Fruit fly (Drosophila melanogaster) whole organism, prepupa: ENCODE results near the gene bam.
A peak's percentile ranks its signal among the peaks of the same experiment; 100 is the strongest.

Experiments used
- CG10631 ChIP-seq: fragments of 200-800 bp; sonication (Bioruptor generic); optimal IDR thresholded peaks from 2 replicates; lab custom pipeline; 2016; ENCODE audit warnings: missing biosample characterization, missing genetic modification characterization
- CG11294 ChIP-seq: fragments of 200-800 bp; sonication (Bioruptor generic); IDR thresholded peaks from 2 replicates; pipeline ENCODE4 v1.3.6; 2022; ENCODE audit warnings: missing biosample characterization, missing genetic modification characterization
- CG11762 ChIP-seq: fragments of 200-800 bp; sonication (Bioruptor generic); optimal IDR thresholded peaks from 3 replicates; lab custom pipeline; 2016; ENCODE audit warnings: missing biosample characterization, missing genetic modification characterization; ENCODE audit not compliant: insufficient read depth
- CG11902 ChIP-seq: fragments of 200-800 bp; sonication (Bioruptor generic); optimal IDR thresholded peaks from 3 replicates; lab custom pipeline; 2016; ENCODE audit warnings: missing biosample characterization, missing genetic modification characterization
- CG15336 ChIP-seq: fragments of 200-800 bp; sonication (Bioruptor generic); IDR thresholded peaks from 2 replicates; pipeline ENCODE4 v1.3.6; 2022; ENCODE audit warnings: missing biosample characterization, missing genetic modification characterization
- CG1621 ChIP-seq: fragments of 200-800 bp; sonication (Bioruptor generic); optimal IDR thresholded peaks from 3 replicates; lab custom pipeline; 2018; ENCODE audit warnings: missing biosample characterization, mild to moderate bottlenecking, missing genetic modification characterization
- CG16779 ChIP-seq: fragments of 200-800 bp; sonication (Bioruptor generic); optimal IDR thresholded peaks from 3 replicates; lab custom pipeline; 2017; ENCODE audit warnings: missing biosample characterization, mild to moderate bottlenecking, missing genetic modification characterization
- CG32006 ChIP-seq: fragments of 200-800 bp; sonication (Bioruptor generic); optimal IDR thresholded peaks from 3 replicates; lab custom pipeline; 2017; ENCODE audit warnings: missing biosample characterization, mild to moderate bottlenecking, missing genetic modification characterization
- CG34406 ChIP-seq: fragments of 200-800 bp; sonication (Bioruptor generic); optimal IDR thresholded peaks from 3 replicates; lab custom pipeline; 2016; ENCODE audit warnings: missing biosample characterization, missing genetic modification characterization
- CG3919 ChIP-seq: fragments of 200-800 bp; sonication (Bioruptor generic); optimal IDR thresholded peaks from 3 replicates; lab custom pipeline; 2016; ENCODE audit warnings: missing biosample characterization, missing genetic modification characterization
- CG6276 ChIP-seq: fragments of 200-800 bp; sonication (Bioruptor generic); optimal IDR thresholded peaks from 2 replicates; lab custom pipeline; 2017; ENCODE audit warnings: missing biosample characterization, mild to moderate bottlenecking, missing genetic modification characterization
- CG6792 ChIP-seq: fragments of 200-800 bp; sonication (Bioruptor generic); optimal IDR thresholded peaks from 3 replicates; lab custom pipeline; 2016; ENCODE audit warnings: missing biosample characterization, missing genetic modification characterization
- CG6854 ChIP-seq: fragments of 200-800 bp; sonication (Bioruptor generic); optimal IDR thresholded peaks from 2 replicates; lab custom pipeline; 2017; ENCODE audit warnings: missing biosample characterization, mild to moderate bottlenecking, missing genetic modification characterization
- CG7368 ChIP-seq: fragments of 200-800 bp; sonication (Bioruptor generic); optimal IDR thresholded peaks from 3 replicates; lab custom pipeline; 2016; ENCODE audit warnings: missing biosample characterization, missing genetic modification characterization
- CG8119 ChIP-seq: fragments of 200-800 bp; sonication (Bioruptor generic); IDR thresholded peaks from 3 replicates; pipeline ENCODE4 v1.3.6; 2022; ENCODE audit warnings: missing biosample characterization, missing genetic modification characterization
- Eip75B ChIP-seq: fragments of 200-800 bp; sonication (Bioruptor generic); optimal IDR thresholded peaks from 3 replicates; lab custom pipeline; 2016; ENCODE audit warnings: missing biosample characterization, missing genetic modification characterization
- Eip78C ChIP-seq: fragments of 200-800 bp; sonication (Bioruptor generic); peaks from one replicate; lab custom pipeline; 2016; ENCODE audit warnings: missing biosample characterization, missing genetic modification characterization
- Eip93F ChIP-seq: fragments of 200-800 bp; sonication (Bioruptor generic); optimal IDR thresholded peaks from 2 replicates; lab custom pipeline; 2016; ENCODE audit warnings: missing biosample characterization, mild to moderate bottlenecking, missing genetic modification characterization
- Ets21C ChIP-seq: fragments of 200-800 bp; sonication (Bioruptor generic); optimal IDR thresholded peaks from 3 replicates; lab custom pipeline; 2016; ENCODE audit warnings: missing biosample characterization, missing genetic modification characterization
- Ets96B ChIP-seq: fragments of 200-800 bp; optimal IDR thresholded peaks from 2 replicates; lab custom pipeline; 2019; ENCODE audit warnings: missing biosample characterization, mild to moderate bottlenecking, missing genetic modification characterization, moderate library complexity
- Hr38 ChIP-seq: sonication (Bioruptor generic); optimal IDR thresholded peaks from 2 replicates; lab custom pipeline; 2016; ENCODE audit warnings: missing biosample characterization, missing genetic modification characterization
- Hr39 ChIP-seq: fragments of 200-800 bp; sonication (Bioruptor generic); optimal IDR thresholded peaks from 2 replicates; lab custom pipeline; 2016; ENCODE audit warnings: missing biosample characterization, missing genetic modification characterization
- Hr4 ChIP-seq: fragments of 200-800 bp; sonication (Bioruptor generic); optimal IDR thresholded peaks from 3 replicates; lab custom pipeline; 2016; ENCODE audit warnings: missing biosample characterization, missing genetic modification characterization
- Lpt ChIP-seq: fragments of 200-800 bp; sonication (Bioruptor generic); optimal IDR thresholded peaks from 3 replicates; lab custom pipeline; 2016; ENCODE audit warnings: missing biosample characterization, missing genetic modification characterization
- Met ChIP-seq: fragments of 200-800 bp; sonication (Bioruptor generic); optimal IDR thresholded peaks from 3 replicates; lab custom pipeline; 2016; ENCODE audit warnings: missing biosample characterization, missing genetic modification characterization
- OdsH ChIP-seq: fragments of 200-800 bp; sonication (Bioruptor generic); optimal IDR thresholded peaks from 3 replicates; lab custom pipeline; 2016; ENCODE audit warnings: missing biosample characterization, missing genetic modification characterization
- Smox ChIP-seq: fragments of 200-800 bp; sonication (Bioruptor generic); optimal IDR thresholded peaks from 3 replicates; lab custom pipeline; 2016; ENCODE audit warnings: missing biosample characterization, missing genetic modification characterization
- Sox102F ChIP-seq: fragments of 200-800 bp; sonication (Bioruptor generic); optimal IDR thresholded peaks from 2 replicates; lab custom pipeline; 2016; ENCODE audit warnings: missing biosample characterization, mild to moderate bottlenecking, missing genetic modification characterization
- Sox14 ChIP-seq: fragments of 200-800 bp; sonication (Bioruptor generic); optimal IDR thresholded peaks from 3 replicates; lab custom pipeline; 2016; ENCODE audit warnings: missing biosample characterization, missing genetic modification characterization
- achi ChIP-seq: fragments of 200-800 bp; sonication (Bioruptor generic); optimal IDR thresholded peaks from 3 replicates; lab custom pipeline; 2016; ENCODE audit warnings: missing biosample characterization, missing genetic modification characterization
- acj6 ChIP-seq: fragments of 200-800 bp; sonication (Bioruptor generic); optimal IDR thresholded peaks from 3 replicates; lab custom pipeline; 2016; ENCODE audit warnings: missing biosample characterization, missing genetic modification characterization
- dac ChIP-seq: fragments of 200-800 bp; sonication (Bioruptor generic); optimal IDR thresholded peaks from 2 replicates; lab custom pipeline; 2017; ENCODE audit warnings: missing biosample characterization, mild to moderate bottlenecking, missing genetic modification characterization
- dsx ChIP-seq: fragments of 200-800 bp; optimal IDR thresholded peaks from 3 replicates; lab custom pipeline; 2019; ENCODE audit warnings: missing biosample characterization, mild to moderate bottlenecking, missing genetic modification characterization, moderate library complexity; ENCODE audit not compliant: poor library complexity, severe bottlenecking
- eg ChIP-seq: fragments of 200-800 bp; sonication (Bioruptor generic); IDR thresholded peaks from 3 replicates; pipeline ENCODE4 v1.3.6; 2022; ENCODE audit warnings: missing biosample characterization, missing genetic modification characterization
- esn ChIP-seq: fragments of 200-800 bp; sonication (Bioruptor generic); optimal IDR thresholded peaks from 2 replicates; lab custom pipeline; 2016; ENCODE audit warnings: missing biosample characterization, mild to moderate bottlenecking, missing genetic modification characterization, moderate library complexity
- fd59A ChIP-seq: fragments of 200-800 bp; sonication (Bioruptor generic); optimal IDR thresholded peaks from 2 replicates; lab custom pipeline; 2017; ENCODE audit warnings: missing biosample characterization, mild to moderate bottlenecking, missing genetic modification characterization, missing genetic modification reagents
- fkh ChIP-seq: fragments of 200-800 bp; sonication (Bioruptor generic); optimal IDR thresholded peaks from 3 replicates; lab custom pipeline; 2017; ENCODE audit warnings: missing biosample characterization, mild to moderate bottlenecking, missing genetic modification characterization, moderate library complexity
- lz ChIP-seq: fragments of 200-800 bp; sonication (Bioruptor generic); optimal IDR thresholded peaks from 3 replicates; lab custom pipeline; 2016; ENCODE audit warnings: missing biosample characterization, missing genetic modification characterization
- net ChIP-seq: fragments of 200-800 bp; sonication (Bioruptor generic); optimal IDR thresholded peaks from 3 replicates; lab custom pipeline; 2016; ENCODE audit warnings: missing biosample characterization, missing genetic modification characterization
- pdm3 ChIP-seq: fragments of 200-800 bp; sonication (Bioruptor generic); optimal IDR thresholded peaks from 3 replicates; lab custom pipeline; 2016; ENCODE audit warnings: missing biosample characterization, missing genetic modification characterization
- ss ChIP-seq, 2 experiments: fragments of 200-800 bp; sonication (Bioruptor generic); optimal IDR thresholded peaks; 2 replicates in 1 of 2; 3 replicates in 1 of 2; lab custom pipeline; 2017 to 2018; ENCODE audit warnings: mild to moderate bottlenecking in 2 of 2, missing biosample characterization in 2 of 2, missing genetic modification characterization in 2 of 2, moderate library complexity in 1 of 2
- svp ChIP-seq: fragments of 200-800 bp; sonication (Bioruptor generic); peaks from one replicate; lab custom pipeline; 2016; ENCODE audit warnings: missing biosample characterization, missing genetic modification characterization
- topi ChIP-seq: fragments of 200-800 bp; sonication (Bioruptor generic); optimal IDR thresholded peaks from 3 replicates; lab custom pipeline; 2016; ENCODE audit warnings: missing biosample characterization, missing genetic modification characterization
- vri ChIP-seq: fragments of 200-800 bp; sonication (Bioruptor generic); optimal IDR thresholded peaks from 3 replicates; lab custom pipeline; 2016; ENCODE audit warnings: missing biosample characterization, mild to moderate bottlenecking, missing genetic modification characterization

Gene bam

DNA sequence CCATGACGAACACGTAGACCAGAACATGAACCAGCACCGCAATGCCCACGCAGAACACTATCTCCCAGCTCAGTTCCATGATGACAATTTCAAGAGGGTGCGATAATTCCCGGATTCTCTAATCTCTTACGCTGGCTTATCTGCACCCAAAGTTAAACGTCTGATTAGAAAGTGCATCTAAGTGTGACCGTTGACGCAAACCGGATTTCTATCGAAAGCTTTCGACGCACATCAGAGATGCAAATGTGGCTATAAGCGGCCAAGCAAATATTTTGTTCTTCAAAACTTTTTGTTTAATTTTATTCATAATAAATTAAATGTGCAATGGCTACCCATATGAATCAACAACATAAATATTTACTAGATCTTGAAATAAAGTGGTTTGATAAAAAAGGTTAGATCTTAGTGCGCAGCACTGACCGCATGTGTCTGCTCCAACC lies 17.4 kb upstream of the bam start, which contains the start of the genes Kdsr and CG11858 (continued):
- TF ChIP-seq Sox14 (GFP tag; lab: Kevin White, UChicago) (no peak), eg (peak; percentile 72; the same call in 2 of the 3 replicates), dac (GFP tag; lab: Kevin White, UChicago) (no peak), achi (peak; percentile 36), fkh (peak; percentile 76), Eip75B (no peak), pdm3 (GFP tag; lab: Kevin White, UChicago) (no peak), Lpt (GFP tag; lab: Kevin White, UChicago) (peak; percentile 6), ss (GFP tag; optimal IDR thresholded peaks at IDR 0.05; lab: Kevin White, UChicago) (no peak), OdsH (GFP tag; lab: Kevin White, UChicago) (no peak)
- TF ChIP-seq, all 60 proteins: peak for 20

DNA sequence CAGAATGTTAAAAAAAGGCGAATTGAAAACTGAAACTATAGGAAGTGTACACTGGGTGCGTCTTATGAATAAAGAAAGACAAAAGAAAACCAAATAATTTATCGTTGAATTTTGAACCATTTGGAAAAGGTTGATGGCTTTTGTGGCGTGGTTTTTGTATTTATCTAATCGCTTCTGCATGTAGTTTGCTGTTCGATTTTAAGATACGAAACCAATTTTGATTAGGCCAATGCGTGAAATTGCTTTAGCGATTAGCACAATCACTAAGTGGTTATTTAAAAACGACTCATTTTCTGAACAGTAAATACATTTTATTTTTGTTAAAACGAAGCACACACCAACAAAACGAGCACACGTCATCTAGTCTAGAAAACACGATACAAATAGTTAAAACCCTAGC lies 15.8 kb upstream of the bam start:
- TF ChIP-seq Hr39 (GFP tag; lab: Kevin White, UChicago) (no peak), Ets21C (GFP tag; lab: Kevin White, UChicago) (no peak), ss (GFP tag; optimal IDR thresholded peaks at IDR 0.05; lab: Kevin White, UChicago) (no peak), vri (no peak), achi (no peak), CG16779 (no peak), CG11294 (GFP tag; lab: Robert Waterston, UW) (no peak), CG1621 (tag; lab: Kevin White, UChicago) (no peak), CG15336 (GFP tag; lab: Robert Waterston, UW) (no peak), CG10631 (GFP tag; lab: Kevin White, UChicago) (no peak), CG11902 (GFP tag; lab: Kevin White, UChicago) (no peak)

DNA sequence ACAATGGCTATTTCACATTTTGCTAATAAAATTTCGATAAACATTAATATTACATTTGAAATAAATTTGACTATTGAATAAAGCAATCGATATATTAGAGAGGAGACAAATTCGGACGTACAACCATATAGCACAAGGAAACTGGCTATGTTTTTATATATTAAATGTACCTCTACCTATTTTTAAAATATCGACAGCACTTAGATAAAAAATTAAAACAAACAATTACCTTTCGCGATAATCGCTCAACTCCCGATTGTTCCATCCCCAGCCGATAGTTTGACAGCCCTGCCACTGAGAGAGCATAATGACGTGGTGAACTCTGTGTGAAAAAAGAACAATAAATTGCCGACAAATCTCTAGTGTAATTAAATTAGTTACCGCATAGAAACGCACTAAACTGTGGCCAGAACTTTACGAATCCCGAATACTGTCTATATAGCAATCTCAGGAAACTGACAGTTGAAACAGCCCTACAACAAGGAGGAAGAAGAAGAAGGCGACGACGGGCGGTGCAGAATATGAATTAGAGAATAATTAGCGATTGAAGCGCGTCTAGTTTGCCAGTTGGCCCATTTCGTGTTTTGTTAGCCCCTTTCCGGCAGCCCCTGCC lies 13.8 kb upstream of the bam start, which contains the start of gene CG11857:
CG11857 (plus strand) TSS at position 271 of the 613 bp plus-strand sequence.
- peak; percentile 97 for TF ChIP-seq CG11294 (GFP tag; lab: Robert Waterston, UW)
- peak; percentile 93 for TF ChIP-seq CG7368 (GFP tag; lab: Kevin White, UChicago)
- TF ChIP-seq svp (GFP tag; lab: Kevin White, UChicago), result peak; percentile 99
- TF ChIP-seq OdsH (GFP tag; lab: Kevin White, UChicago), result peak; percentile 97
- peak; percentile 91 for TF ChIP-seq dsx (GFP tag; lab: Kevin White, UChicago)
- peak; percentile 97 for TF ChIP-seq Hr4 (GFP tag; lab: Kevin White, UChicago)
- TF ChIP-seq CG11762 (GFP tag; lab: Kevin White, UChicago), result peak; percentile 90
- peak; percentile 98 for TF ChIP-seq lz (GFP tag; lab: Kevin White, UChicago)
- TF ChIP-seq CG32006 (GFP tag; lab: Kevin White, UChicago), result peak; percentile 96
- peak; percentile 97 for TF ChIP-seq acj6
- TF ChIP-seq CG10631 (GFP tag; lab: Kevin White, UChicago), result peak; percentile 98
- peak; percentile 98 for TF ChIP-seq eg
- peak; percentile 82 for TF ChIP-seq Hr38 (GFP tag; lab: Kevin White, UChicago)
- peak; percentile 97 for TF ChIP-seq achi
- TF ChIP-seq dac (GFP tag; lab: Kevin White, UChicago), result peak; percentile 94
- peak; percentile 89 for TF ChIP-seq Eip93F (GFP tag; lab: Kevin White, UChicago)
- TF ChIP-seq CG6276 (GFP tag; lab: Kevin White, UChicago), result no peak
- TF ChIP-seq net (GFP tag; lab: Kevin White, UChicago), result peak; percentile 94
- TF ChIP-seq esn (GFP tag; lab: Kevin White, UChicago), result peak; percentile 98
- peak; percentile 97 for TF ChIP-seq topi
- TF ChIP-seq Lpt (GFP tag; lab: Kevin White, UChicago), result peak; percentile 89
- TF ChIP-seq vri, result peak; percentile 94
- peak; percentile 97 for TF ChIP-seq pdm3 (GFP tag; lab: Kevin White, UChicago)
- peak; percentile 91 for TF ChIP-seq fd59A (GFP tag; lab: Kevin White, UChicago)
- peak; percentile 94 for TF ChIP-seq Ets96B (tag; lab: Kevin White, UChicago)
- peak; percentile 97 for TF ChIP-seq Sox14 (GFP tag; lab: Kevin White, UChicago)
- TF ChIP-seq Sox102F (GFP tag; lab: Kevin White, UChicago), result no peak
- TF ChIP-seq Eip78C (GFP tag; lab: Kevin White, UChicago), result peak; percentile 98
- TF ChIP-seq Met (GFP tag; lab: Kevin White, UChicago), result peak; percentile 97
- TF ChIP-seq ss (GFP tag; optimal IDR thresholded peaks at IDR 0.05; lab: Kevin White, UChicago), result peak in 1 of 2 experiments; percentile 91
- TF ChIP-seq Hr39 (GFP tag; lab: Kevin White, UChicago), result peak; percentile 98
- TF ChIP-seq Smox (GFP tag; lab: Kevin White, UChicago), result peak; percentile 97
- peak; percentile 96 for TF ChIP-seq CG3919 (GFP tag; lab: Kevin White, UChicago)
- peak; percentile 93 for TF ChIP-seq CG15336 (GFP tag; lab: Robert Waterston, UW)
- TF ChIP-seq CG16779, result no peak
- peak; percentile 76 for TF ChIP-seq CG6854
- peak; percentile 94 for TF ChIP-seq CG6792 (GFP tag; lab: Kevin White, UChicago)
- peak; percentile 90 for TF ChIP-seq CG8119 (GFP tag; lab: Robert Waterston, UW)
- TF ChIP-seq CG34406 (GFP tag; lab: Kevin White, UChicago), result peak; percentile 92
